Worm (Caenorhabditis elegans) whole organism, L2 larva: ENCODE results near the gene mppb-1.
A peak's percentile ranks its signal among the peaks of the same experiment; 100 is the strongest.

ENCODE experiments used
- F13H6.1 ChIP-seq: sonication (generic microtip); optimal IDR thresholded peaks from 2 replicates; lab custom pipeline; 2016; ENCODE audit warnings: missing genetic modification characterization, missing compliant biosample characterization
- R02D3.7 ChIP-seq: fragments of 150-350 bp; optimal IDR thresholded peaks from 2 replicates; lab custom pipeline; 2014; ENCODE audit warnings: missing biosample characterization, missing genetic modification characterization
- Y55F3AM.14 ChIP-seq: fragments of 200-800 bp; sonication (Bioruptor generic); optimal IDR thresholded peaks from 2 replicates; lab custom pipeline; 2018; ENCODE audit warnings: mild to moderate bottlenecking, missing genetic modification characterization, missing compliant biosample characterization
- ZK546.5 ChIP-seq: sonication (generic microtip); optimal IDR thresholded peaks from 2 replicates; lab custom pipeline; 2017; ENCODE audit warnings: missing biosample characterization, missing genetic modification characterization
- alr-1 ChIP-seq: fragments of 150-350 bp; optimal IDR thresholded peaks from 2 replicates; lab custom pipeline; 2014; ENCODE audit warnings: missing biosample characterization, missing genetic modification characterization
- ama-1 ChIP-seq: fragments of 150-350 bp; optimal IDR thresholded peaks from 2 replicates; lab custom pipeline; 2018; ENCODE audit warnings: inconsistent platforms
- blmp-1 ChIP-seq: sonication (generic microtip); optimal IDR thresholded peaks from 2 replicates; lab custom pipeline; 2017; ENCODE audit warnings: missing genetic modification characterization, mild to moderate bottlenecking, missing compliant biosample characterization, antibody characterized with exemption, moderate library complexity; ENCODE audit not compliant: insufficient read depth
- ceh-16 ChIP-seq: fragments of 150-350 bp; optimal IDR thresholded peaks from 2 replicates; lab custom pipeline; 2014; ENCODE audit warnings: missing biosample characterization, missing genetic modification characterization
- ceh-82 ChIP-seq: fragments of 150-350 bp; optimal IDR thresholded peaks from 2 replicates; lab custom pipeline; 2014; ENCODE audit warnings: missing biosample characterization, missing genetic modification characterization
- crh-2 ChIP-seq: sonication (generic microtip); optimal IDR thresholded peaks from 2 replicates; lab custom pipeline; 2017; ENCODE audit warnings: missing biosample characterization, missing genetic modification characterization
- dmd-4 ChIP-seq: sonication (generic microtip); optimal IDR thresholded peaks from 2 replicates; lab custom pipeline; 2017; ENCODE audit warnings: missing biosample characterization, missing genetic modification characterization
- egl-27 ChIP-seq: sonication (generic microtip); optimal IDR thresholded peaks from 3 replicates; lab custom pipeline; 2017; ENCODE audit warnings: missing biosample characterization, missing genetic modification reagents, missing genetic modification characterization
- elt-1 ChIP-seq: fragments of 150-350 bp; optimal IDR thresholded peaks from 2 replicates; lab custom pipeline; 2014; ENCODE audit warnings: missing biosample characterization, missing genetic modification characterization
- fos-1 ChIP-seq: fragments of 150-350 bp; optimal IDR thresholded peaks from 2 replicates; lab custom pipeline; 2014; ENCODE audit warnings: missing biosample characterization, missing genetic modification characterization
- gmeb-1 ChIP-seq: fragments of 150-350 bp; optimal IDR thresholded peaks from 2 replicates; lab custom pipeline; 2014; ENCODE audit warnings: missing biosample characterization, missing genetic modification characterization
- lin-11 ChIP-seq: fragments of 150-350 bp; sonication (generic microtip); optimal IDR thresholded peaks from 2 replicates; lab custom pipeline; 2014; ENCODE audit warnings: missing biosample characterization, missing genetic modification characterization, inconsistent platforms, mixed read lengths
- lin-13 ChIP-seq: fragments of 150-350 bp; optimal IDR thresholded peaks from 2 replicates; lab custom pipeline; 2014; ENCODE audit warnings: missing biosample characterization, missing genetic modification reagents, missing genetic modification characterization
- lin-39 ChIP-seq: fragments of 150-350 bp; optimal IDR thresholded peaks from 2 replicates; lab custom pipeline; 2014; ENCODE audit warnings: missing biosample characterization, missing genetic modification reagents, missing genetic modification characterization
- lsy-2 ChIP-seq, 2 experiments: fragments of 150-350 bp in 1 of 2; sonication (generic microtip) in 1 of 2; optimal IDR thresholded peaks; 2 replicates each; lab custom pipeline; 2014 to 2017; ENCODE audit warnings: missing biosample characterization in 2 of 2, missing genetic modification characterization in 2 of 2
- mab-5 ChIP-seq: fragments of 150-350 bp; optimal IDR thresholded peaks from 2 replicates; lab custom pipeline; 2014; ENCODE audit warnings: missing biosample characterization, missing genetic modification characterization
- mbf-1 ChIP-seq: sonication (generic microtip); optimal IDR thresholded peaks from 2 replicates; lab custom pipeline; 2017; ENCODE audit warnings: missing biosample characterization, missing genetic modification characterization
- mdl-1 ChIP-seq, 2 experiments: fragments of 150-350 bp in 1 of 2; sonication (generic microtip) in 1 of 2; optimal IDR thresholded peaks; 2 replicates each; lab custom pipeline; 2017; ENCODE audit warnings: missing biosample characterization in 2 of 2, missing genetic modification characterization in 2 of 2
- nhr-10 ChIP-seq: sonication (generic microtip); optimal IDR thresholded peaks from 2 replicates; lab custom pipeline; 2017; ENCODE audit warnings: missing biosample characterization, missing genetic modification characterization
- nhr-11 ChIP-seq: fragments of 150-350 bp; optimal IDR thresholded peaks from 2 replicates; lab custom pipeline; 2014; ENCODE audit warnings: missing biosample characterization, missing genetic modification characterization
- nhr-12 ChIP-seq: fragments of 150-350 bp; optimal IDR thresholded peaks from 2 replicates; lab custom pipeline; 2014; ENCODE audit warnings: missing biosample characterization, missing genetic modification characterization
- nhr-129 ChIP-seq: fragments of 150-350 bp; optimal IDR thresholded peaks from 2 replicates; lab custom pipeline; 2014; ENCODE audit warnings: missing biosample characterization, missing genetic modification characterization
- nhr-21 ChIP-seq: fragments of 150-350 bp; optimal IDR thresholded peaks from 2 replicates; lab custom pipeline; 2014; ENCODE audit warnings: missing biosample characterization, missing genetic modification characterization
- nhr-23 ChIP-seq: fragments of 150-350 bp; optimal IDR thresholded peaks from 2 replicates; lab custom pipeline; 2014; ENCODE audit warnings: missing biosample characterization, missing genetic modification reagents, missing genetic modification characterization
- nhr-237 ChIP-seq: fragments of 150-350 bp; optimal IDR thresholded peaks from 2 replicates; lab custom pipeline; 2014; ENCODE audit warnings: missing biosample characterization, missing genetic modification characterization
- nhr-25 ChIP-seq: fragments of 150-350 bp; sonication (generic microtip); optimal IDR thresholded peaks from 3 replicates; lab custom pipeline; 2014; ENCODE audit warnings: missing biosample characterization, missing genetic modification characterization
- nhr-6 ChIP-seq: fragments of 150-350 bp; optimal IDR thresholded peaks from 2 replicates; lab custom pipeline; 2014; ENCODE audit warnings: missing biosample characterization, missing genetic modification characterization
- nhr-77 ChIP-seq: fragments of 150-350 bp; optimal IDR thresholded peaks from 2 replicates; lab custom pipeline; 2014; ENCODE audit warnings: missing biosample characterization, missing genetic modification characterization
- peb-1 ChIP-seq: fragments of 150-350 bp; optimal IDR thresholded peaks from 2 replicates; lab custom pipeline; 2014; ENCODE audit warnings: missing biosample characterization, missing genetic modification characterization
- sem-4 ChIP-seq: fragments of 150-350 bp; optimal IDR thresholded peaks from 2 replicates; lab custom pipeline; 2014; ENCODE audit warnings: missing biosample characterization, missing genetic modification reagents, missing genetic modification characterization
- sma-3 ChIP-seq: sonication (generic microtip); optimal IDR thresholded peaks from 2 replicates; lab custom pipeline; 2016; ENCODE audit warnings: missing genetic modification reagents, missing genetic modification characterization, missing compliant biosample characterization
- sma-9 ChIP-seq, 2 experiments: fragments of 150-350 bp in 1 of 2; sonication (generic microtip) in 1 of 2; optimal IDR thresholded peaks; 2 replicates each; lab custom pipeline; 2014 to 2016; ENCODE audit warnings: missing genetic modification characterization in 2 of 2, mild to moderate bottlenecking in 1 of 2, missing biosample characterization in 1 of 2, missing compliant biosample characterization in 1 of 2, missing genetic modification reagents in 1 of 2, moderate library complexity in 1 of 2
- unc-55 ChIP-seq: fragments of 150-350 bp; sonication (generic microtip); optimal IDR thresholded peaks from 3 replicates; lab custom pipeline; 2014; ENCODE audit warnings: missing biosample characterization, missing genetic modification reagents, missing genetic modification characterization
- unc-62 ChIP-seq: fragments of 150-350 bp; optimal IDR thresholded peaks from 2 replicates; lab custom pipeline; 2014; ENCODE audit warnings: missing biosample characterization, missing genetic modification reagents, missing genetic modification characterization
- ztf-1 ChIP-seq: fragments of 200-800 bp; sonication (Bioruptor generic); conservative IDR thresholded peaks from 2 replicates; pipeline ENCODE4 v1.3.6; 2022; ENCODE audit warnings: missing genetic modification characterization, missing compliant biosample characterization
- ztf-11 ChIP-seq: sonication (generic microtip); optimal IDR thresholded peaks from 2 replicates; lab custom pipeline; 2017; ENCODE audit warnings: missing biosample characterization, missing genetic modification characterization

The mppb-1 gene

ce11 chrIV:9108631-9109030, 34.2 kb downstream of the mppb-1 start, which contains the start of gene aly-1:
Gene aly-1, plus strand, starts transcription at chrIV:9108931.
- TF ChIP-seq gmeb-1 (no peak), lin-39 (tag; lab: Kevin White, UChicago) (no peak), sma-3 (no peak), ztf-1 (no peak), lsy-2 (tag; optimal IDR thresholded peaks at IDR 0.05; lab: Kevin White, UChicago) (no peak), nhr-77 (tag; lab: Kevin White, UChicago) (no peak), ZK546.5 (no peak), nhr-12 (no peak), unc-62 (GFP tag; lab: Kevin White, UChicago) (no peak), nhr-6 (tag; lab: Kevin White, UChicago) (no peak), sma-9 (GFP tag; optimal IDR thresholded peaks at IDR 0.05; lab: Kevin White, UChicago) (no peak), sma-9 (tag; optimal IDR thresholded peaks at IDR 0.05; lab: Kevin White, UChicago) (no peak), Y55F3AM.14 (GFP tag; lab: Kevin White, UChicago) (no peak), nhr-129 (no peak), nhr-10 (tag; lab: Kevin White, UChicago) (no peak)

DNA sequence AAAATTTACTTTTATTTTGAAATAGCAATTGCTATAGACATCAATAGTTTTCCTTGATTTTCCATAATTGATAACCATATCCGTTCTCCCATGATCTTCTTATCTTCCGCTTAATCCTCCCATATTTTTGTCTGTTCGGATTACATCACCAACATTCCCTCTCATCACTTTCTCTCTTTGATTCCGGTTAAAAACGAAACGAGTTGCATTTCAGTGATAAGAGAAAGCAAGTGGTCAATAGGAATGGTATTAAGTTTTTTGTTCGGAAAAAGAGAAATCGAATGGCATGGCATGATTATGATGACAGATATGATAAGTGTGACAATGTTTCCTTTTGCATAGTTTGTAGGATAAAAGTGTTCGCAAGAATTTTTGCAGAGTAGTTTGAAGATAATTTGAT, 37.5 kb downstream of the mppb-1 start:
- TF ChIP-seq ztf-11 (tag; lab: Kevin White, UChicago) (no peak), nhr-23 (tag; lab: Kevin White, UChicago) (no peak), R02D3.7 (tag; lab: Kevin White, UChicago) (no peak), nhr-21 (tag; lab: Kevin White, UChicago) (peak; percentile 0), unc-55 (no peak), sma-9 (GFP tag; optimal IDR thresholded peaks at IDR 0.05; lab: Kevin White, UChicago) (no peak), sma-9 (tag; optimal IDR thresholded peaks at IDR 0.05; lab: Kevin White, UChicago) (no peak), peb-1 (no peak), blmp-1 (tag; lab: Kevin White, UChicago) (peak; percentile 76), mab-5 (no peak), lin-39 (tag; lab: Kevin White, UChicago) (no peak), crh-2 (tag; lab: Kevin White, UChicago) (no peak), fos-1 (tag; lab: Kevin White, UChicago) (peak; percentile 93), nhr-10 (tag; lab: Kevin White, UChicago) (no peak), ztf-1 (no peak), egl-27 (tag; lab: Kevin White, UChicago) (no peak), alr-1 (tag; lab: Kevin White, UChicago) (no peak), lsy-2 (tag; optimal IDR thresholded peaks at IDR 0.05; lab: Kevin White, UChicago) (no peak)

- TF ChIP-seq F13H6.1 (no peak), ceh-82 (no peak), nhr-6 (tag; lab: Kevin White, UChicago) (no peak), elt-1 (no peak), mab-5 (no peak), lin-13 (GFP tag; lab: Kevin White, UChicago) (no peak), nhr-25 (tag; lab: Kevin White, UChicago) (no peak), dmd-4 (tag; lab: Kevin White, UChicago) (no peak), unc-62 (GFP tag; lab: Kevin White, UChicago) (no peak), mdl-1 (tag; optimal IDR thresholded peaks at IDR 0.05; lab: Kevin White, UChicago) (no peak), lsy-2 (tag; optimal IDR thresholded peaks at IDR 0.05; lab: Kevin White, UChicago) (no peak), ztf-1 (no peak), ZK546.5 (no peak), nhr-237 (no peak), unc-55 (no peak)
Observed at ce11 chrIV:9114078-9114477, 39.6 kb downstream of the mppb-1 start.

ce11 chrIV:9116452-9116851, 42.0 kb downstream of the mppb-1 start:
- TF ChIP-seq egl-27 (tag; lab: Kevin White, UChicago) (no peak), fos-1 (tag; lab: Kevin White, UChicago) (peak; percentile 89)

DNA sequence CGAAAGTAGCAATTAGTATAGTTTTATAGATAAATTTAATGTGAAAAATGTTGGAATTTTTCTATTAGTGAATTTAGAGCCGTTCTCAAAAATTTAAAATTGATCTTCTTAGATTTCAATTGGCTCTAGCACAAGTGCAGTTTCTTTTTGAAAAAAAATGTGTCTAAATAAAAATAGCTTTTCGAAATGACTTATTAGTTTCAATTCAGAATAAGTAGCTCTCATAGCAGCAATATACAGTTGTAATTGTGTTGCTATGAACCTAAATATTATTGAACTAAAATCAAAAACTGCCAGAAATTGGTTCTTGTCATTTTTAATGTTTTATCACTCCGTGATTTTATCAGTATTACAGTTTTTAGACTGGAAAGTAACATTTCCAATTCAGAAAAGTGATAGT, 43.2 kb downstream of the mppb-1 start:
- TF ChIP-seq R02D3.7 (tag; lab: Kevin White, UChicago) (no peak), nhr-21 (tag; lab: Kevin White, UChicago) (no peak), lsy-2 (tag; optimal IDR thresholded peaks at IDR 0.05; lab: Kevin White, UChicago) (no peak), nhr-10 (tag; lab: Kevin White, UChicago) (no peak), ama-1 (lab: Kevin White, UChicago) (no peak), lin-39 (tag; lab: Kevin White, UChicago) (no peak), mbf-1 (tag; lab: Kevin White, UChicago) (no peak), nhr-11 (tag; lab: Kevin White, UChicago) (no peak), sma-3 (no peak), sem-4 (tag; lab: Kevin White, UChicago) (no peak), ceh-82 (no peak), ceh-16 (tag; lab: Kevin White, UChicago) (no peak), nhr-6 (tag; lab: Kevin White, UChicago) (no peak), lin-11 (tag; lab: Kevin White, UChicago) (no peak), ztf-11 (tag; lab: Kevin White, UChicago) (no peak)
